Fruit fly (Drosophila melanogaster): ENCODE data around the gene GlcAT-S.

GlcAT-S gene

DNA sequence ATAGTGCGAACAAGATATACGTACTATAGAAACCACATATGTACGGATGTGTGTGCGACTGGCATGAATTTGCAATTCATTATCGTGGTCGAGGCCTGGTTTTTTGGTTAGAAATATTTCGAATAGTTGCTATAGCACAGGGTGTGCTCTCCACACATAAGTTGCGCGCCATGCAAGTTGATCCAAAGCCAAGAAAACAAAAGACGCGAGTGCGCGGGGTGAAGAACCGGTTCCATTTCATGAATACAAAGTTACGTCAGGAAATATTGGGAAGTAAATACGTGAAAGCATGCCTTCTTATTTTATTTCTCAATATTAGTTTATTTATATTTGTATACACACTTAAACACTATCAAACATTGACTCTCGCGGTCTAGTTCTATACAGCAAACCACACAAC is 2.3 kb upstream of the GlcAT-S start (continued):
- peak; percentile 51 for TF ChIP-seq CG10366 (GFP tag; IDR thresholded peaks at IDR 0.05)
- TF ChIP-seq zen2 (GFP tag; IDR thresholded peaks at IDR 0.05; ENCODE audit: partially characterized antibody): no peak
- peak; percentile 65 for TF ChIP-seq gem (tag; optimal IDR thresholded peaks at IDR 0.05)
- peak; percentile 38; the same call in 1 of the 3 replicates for TF ChIP-seq dysf (GFP tag; IDR thresholded peaks at IDR 0.05)
- no peak for TF ChIP-seq CrebB (tag; optimal IDR thresholded peaks at IDR 0.05)
- TF ChIP-seq Camta (GFP tag; optimal IDR thresholded peaks at IDR 0.05): no peak
- no peak for TF ChIP-seq trh (GFP tag; optimal IDR thresholded peaks at IDR 0.05)
- no peak for TF ChIP-seq run (tag; optimal IDR thresholded peaks at IDR 0.05)
- TF ChIP-seq CG14965 (GFP tag; optimal IDR thresholded peaks at IDR 0.05; ENCODE audit: borderline replicate concordance): no peak
- TF ChIP-seq CG31388 (GFP tag; optimal IDR thresholded peaks at IDR 0.05): no peak
- peak; percentile 23; the same call in 1 of the 3 replicates for TF ChIP-seq Dbx (GFP tag; IDR thresholded peaks at IDR 0.05)
- TF ChIP-seq CG7963 (GFP tag; IDR thresholded peaks at IDR 0.05; ENCODE audit: partially characterized antibody): no peak
- TF ChIP-seq Lim3 (GFP tag; IDR thresholded peaks at IDR 0.05): no peak
- TF ChIP-seq CG15269 (tag; optimal IDR thresholded peaks at IDR 0.05): peak; percentile 30
- TF ChIP-seq ems (GFP tag; optimal IDR thresholded peaks at IDR 0.05): no peak
- TF ChIP-seq sc (optimal IDR thresholded peaks at IDR 0.05): no peak
- no peak for TF ChIP-seq sc (GFP tag; optimal IDR thresholded peaks at IDR 0.05)
- peak; percentile 14 for TF ChIP-seq sug (tag; optimal IDR thresholded peaks at IDR 0.05)
- TF ChIP-seq CG9727 (GFP tag; optimal IDR thresholded peaks at IDR 0.05): peak; percentile 15
- no peak for TF ChIP-seq her (GFP tag; optimal IDR thresholded peaks at IDR 0.05)
- TF ChIP-seq Dek (tag; optimal IDR thresholded peaks at IDR 0.05): no peak
- TF ChIP-seq HLH3B (GFP tag; IDR thresholded peaks at IDR 0.05): peak; percentile 17; the same call in 1 of the 2 replicates
- TF ChIP-seq lola (GFP tag; optimal IDR thresholded peaks at IDR 0.05): peak in 1 of 3 experiments; percentile 20
- peak; percentile 20 for TF ChIP-seq Bteb2 (GFP tag; optimal IDR thresholded peaks at IDR 0.05)
- TF ChIP-seq CG11456 (GFP tag; IDR thresholded peaks at IDR 0.05): 0 out of 3 replicates have a peak, but pooled peaks have one; percentile 6
- TF ChIP-seq onecut (GFP tag; IDR thresholded peaks at IDR 0.05): 0 out of 2 replicates have a peak, but pooled peaks have one; percentile 8
- peak; percentile 27 for TF ChIP-seq bcd (GFP tag; optimal IDR thresholded peaks at IDR 0.05)
- peak; percentile 95 for TF ChIP-seq CG15514 (GFP tag; optimal IDR thresholded peaks at IDR 0.05)
- no peak for TF ChIP-seq CG17829 (tag; optimal IDR thresholded peaks at IDR 0.05)
- TF ChIP-seq mam (GFP tag; optimal IDR thresholded peaks at IDR 0.05): peak; percentile 22
- TF ChIP-seq CG11696 (GFP tag; IDR thresholded peaks at IDR 0.05): peak; percentile 7; the same call in 1 of the 2 replicates
- no peak for TF ChIP-seq tup (GFP tag; optimal IDR thresholded peaks at IDR 0.05)
- peak; percentile 21 for TF ChIP-seq kay (GFP tag; optimal IDR thresholded peaks at IDR 0.05)
- TF ChIP-seq CG1024 (GFP tag; IDR thresholded peaks at IDR 0.05): no peak
- TF ChIP-seq CG18599 (GFP tag; optimal IDR thresholded peaks at IDR 0.05): peak; percentile 33
- TF ChIP-seq lbe (GFP tag; optimal IDR thresholded peaks at IDR 0.05): no peak
- peak; percentile 11; the same call in 1 of the 2 replicates for TF ChIP-seq H2.0 (GFP tag; IDR thresholded peaks at IDR 0.05)
- TF ChIP-seq CG12104 (GFP tag; optimal IDR thresholded peaks at IDR 0.05): no peak
- peak; percentile 62 for TF ChIP-seq Asciz (GFP tag; optimal IDR thresholded peaks at IDR 0.05)
- no peak for TF ChIP-seq emc (GFP tag; optimal IDR thresholded peaks at IDR 0.05)
- TF ChIP-seq kah (GFP tag; optimal IDR thresholded peaks at IDR 0.05): peak; percentile 3
- TF ChIP-seq ap (GFP tag; IDR thresholded peaks at IDR 0.05): no peak
- TF ChIP-seq CG18262 (tag; optimal IDR thresholded peaks at IDR 0.05): peak; percentile 27
- peak; percentile 22 for TF ChIP-seq lilli (GFP tag; optimal IDR thresholded peaks at IDR 0.05)
- no peak for TF ChIP-seq pnt (GFP tag; optimal IDR thresholded peaks at IDR 0.05)
- TF ChIP-seq CG6765 (GFP tag; optimal IDR thresholded peaks at IDR 0.05): no peak
- peak; percentile 13 for TF ChIP-seq Sry-β (GFP tag; optimal IDR thresholded peaks at IDR 0.05)
- TF ChIP-seq seq (GFP tag; IDR thresholded peaks at IDR 0.05): 0 out of 2 replicates have a peak, but pooled peaks have one; percentile 8
- TF ChIP-seq dpn (GFP tag; optimal IDR thresholded peaks at IDR 0.05): no peak
- no peak for TF ChIP-seq tll (GFP tag; optimal IDR thresholded peaks at IDR 0.05)
- TF ChIP-seq CG11695 (GFP tag; IDR thresholded peaks at IDR 0.05): peak; percentile 98

Data from whole organism, embryonic.